Fruit fly (Drosophila melanogaster) Kc167 (cell line): ENCODE data around the gene eEF1delta.

Experiments used
- h ChIP-seq: fragments of >200 bp; optimal IDR thresholded peaks from 3 replicates; lab custom pipeline; 2018; ENCODE audit warnings: missing external identifiers
- insv ChIP-seq: fragments of >200 bp; optimal IDR thresholded peaks from 3 replicates; lab custom pipeline; 2018; ENCODE audit warnings: missing external identifiers
- psq ChIP-seq: fragments of >200 bp; optimal IDR thresholded peaks from 2 replicates; lab custom pipeline; 2017; ENCODE audit warnings: missing external identifiers
- ttk ChIP-seq: sonication (Bioruptor generic); optimal IDR thresholded peaks from 2 replicates; lab custom pipeline; 2017; ENCODE audit warnings: missing external identifiers

DNA sequence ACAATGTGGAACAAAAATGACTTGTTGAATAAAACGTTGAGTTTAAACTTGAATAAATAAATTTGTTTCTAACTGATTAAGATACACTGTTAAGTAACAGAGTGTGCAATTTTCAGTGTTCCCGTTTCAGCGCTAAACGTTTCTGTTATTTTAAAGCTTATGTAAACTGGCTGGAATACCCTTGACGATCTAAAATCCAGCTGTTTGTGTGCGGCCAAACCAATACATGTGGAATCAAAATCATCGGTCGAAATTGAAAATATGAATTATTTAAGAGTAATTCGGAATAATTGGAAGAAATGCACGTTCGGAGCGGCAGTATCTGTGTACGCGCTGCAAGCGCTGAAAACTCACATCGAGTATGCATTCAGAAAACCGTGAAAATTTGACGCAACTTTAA lies 37.5 kb downstream of the eEF1delta start, which contains the start of gene Mulk:
- TF ChIP-seq psq (lab: Kevin White, UChicago) = no peak
- no peak for TF ChIP-seq h (lab: Kevin White, UChicago)
- TF ChIP-seq insv (lab: Kevin White, UChicago) = no peak
- TF ChIP-seq ttk (lab: Kevin White, UChicago) = no peak
